Worm (Caenorhabditis elegans): ENCODE measurements around the gene Y51A2D.18.

Y51A2D.18 gene

DNA sequence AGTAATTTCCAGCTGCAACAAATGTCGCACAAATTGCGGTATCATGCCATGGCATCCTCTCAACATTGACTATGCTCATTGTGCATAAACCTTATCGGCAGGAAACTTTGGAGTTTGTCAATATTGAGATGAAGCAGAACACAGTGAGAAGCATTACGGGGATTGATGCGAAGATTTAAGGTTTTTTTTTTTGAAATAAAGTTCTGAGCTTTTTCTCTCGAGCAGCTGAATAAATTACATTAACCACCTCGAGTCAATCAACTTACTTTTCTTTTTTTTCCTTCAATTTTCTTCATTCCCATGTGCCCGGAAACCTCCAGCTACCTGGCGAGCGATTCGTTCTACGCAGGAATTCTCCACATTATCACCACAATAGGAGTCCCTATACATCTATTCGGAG is 11.0 kb downstream of the Y51A2D.18 start, which contains the start of gene srh-179:
TSS of gene srh-179 (plus strand) at position 301 of the 400 bp plus-strand sequence.
- TF ChIP-seq pax-1 (tag; optimal IDR thresholded peaks at IDR 0.05), result no peak

DNA sequence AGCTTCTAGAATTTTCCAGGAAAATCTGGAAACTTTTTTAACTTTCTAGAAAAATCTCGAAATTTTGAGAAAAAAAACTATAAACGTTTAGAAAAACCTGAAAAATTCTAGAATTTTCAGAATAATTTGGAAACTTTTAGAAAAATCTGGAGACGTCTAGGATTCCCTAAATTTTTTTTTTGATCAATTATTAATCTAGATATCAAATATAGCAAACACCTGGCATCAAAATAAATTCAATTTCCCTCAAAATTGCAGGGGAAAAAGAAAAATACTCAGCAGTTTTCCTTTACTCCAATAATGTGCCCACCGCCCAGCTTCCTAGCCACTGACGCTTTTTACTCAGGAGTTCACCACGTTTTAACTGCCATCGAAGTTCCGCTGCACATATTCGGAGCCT is 12.8 kb downstream of the Y51A2D.18 start, which contains the start of gene srh-181:
TSS of gene srh-181 (plus strand) at position 301 of the 400 bp plus-strand sequence.
- no peak for TF ChIP-seq ceh-6 (GFP tag; optimal IDR thresholded peaks at IDR 0.05)
- TF ChIP-seq ama-1 (optimal IDR thresholded peaks at IDR 0.05), result no peak
- no peak for TF ChIP-seq unc-42 (tag; optimal IDR thresholded peaks at IDR 0.05)
- no peak for TF ChIP-seq pax-1 (tag; optimal IDR thresholded peaks at IDR 0.05)
- TF ChIP-seq nhr-232 (tag; optimal IDR thresholded peaks at IDR 0.05), result no peak
- no peak for TF ChIP-seq zip-5 (tag; optimal IDR thresholded peaks at IDR 0.05)
- TF ChIP-seq hlh-30 (tag; optimal IDR thresholded peaks at IDR 0.05; ENCODE audit: insufficient read depth), result no peak
- no peak for TF ChIP-seq tbx-2 (tag; optimal IDR thresholded peaks at IDR 0.05)

DNA sequence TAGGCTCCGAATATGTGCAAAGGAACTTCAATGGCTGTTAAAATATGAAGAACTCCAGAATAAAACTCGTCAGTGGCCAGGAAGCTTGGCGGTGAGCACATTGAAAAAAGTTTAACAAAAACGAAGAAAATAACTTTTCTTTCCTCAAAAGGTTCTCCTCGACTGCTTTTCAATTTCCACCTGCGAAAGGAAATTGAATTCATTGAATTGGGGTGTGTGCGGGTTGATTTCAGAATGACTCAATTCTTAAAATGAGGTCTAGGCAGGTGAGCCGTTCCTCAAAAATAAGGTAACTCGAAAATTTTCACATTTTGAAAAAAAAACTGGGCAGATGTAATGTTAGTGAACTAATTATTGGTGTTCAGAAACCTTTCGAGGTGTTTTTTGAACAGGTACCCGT is 13.6 kb downstream of the Y51A2D.18 start, which contains the start of gene srh-182:
TSS of gene srh-182 (minus strand) at position 101 of the 400 bp plus-strand sequence.
- TF ChIP-seq hlh-15 (tag; optimal IDR thresholded peaks at IDR 0.05) (no peak), pax-1 (tag; optimal IDR thresholded peaks at IDR 0.05) (no peak), ceh-45 (GFP tag; IDR thresholded peaks at IDR 0.05) (no peak), ahr-1 (tag; optimal IDR thresholded peaks at IDR 0.05) (no peak), C08G9.2 (tag; optimal IDR thresholded peaks at IDR 0.05) (no peak), odd-2 (tag; optimal IDR thresholded peaks at IDR 0.05) (no peak), hlh-13 (GFP tag; optimal IDR thresholded peaks at IDR 0.05) (no peak), fax-1 (tag; optimal IDR thresholded peaks at IDR 0.05) (no peak), npax-4 (tag; optimal IDR thresholded peaks at IDR 0.05) (no peak)

DNA sequence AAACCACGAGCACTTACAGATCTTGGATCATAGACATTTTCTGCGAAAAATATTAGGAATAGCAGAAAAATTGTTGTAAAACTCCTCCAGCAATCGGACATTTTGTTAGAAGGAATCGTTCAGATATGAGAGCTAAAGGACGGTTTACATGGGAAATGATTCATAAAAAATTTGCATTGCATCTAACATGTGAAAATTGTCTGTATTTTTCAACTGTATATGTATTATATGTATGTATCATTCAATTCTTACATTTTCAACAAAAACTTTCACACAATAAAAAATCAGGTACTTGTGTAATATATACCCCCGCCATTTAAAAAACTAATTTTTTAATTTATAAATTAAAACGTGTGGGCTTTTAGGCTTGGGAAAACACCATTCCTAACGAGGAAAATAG is 19.0 kb downstream of the Y51A2D.18 start, which contains the start of gene ZK228.13:
TSS of gene ZK228.13 (minus strand) at position 101 of the 400 bp plus-strand sequence.
- no peak for TF ChIP-seq madf-2 (tag; optimal IDR thresholded peaks at IDR 0.05)
- TF ChIP-seq K09A11.1 (tag; optimal IDR thresholded peaks at IDR 0.05; ENCODE audit: insufficient read depth), result no peak
- TF ChIP-seq mec-3 (tag; optimal IDR thresholded peaks at IDR 0.05; ENCODE audit: borderline replicate concordance), result no peak
- TF ChIP-seq pat-9 (tag; optimal IDR thresholded peaks at IDR 0.05), result no peak
- TF ChIP-seq C38D4.7 (GFP tag; optimal IDR thresholded peaks at IDR 0.05), result no peak
- TF ChIP-seq syd-9 (tag; optimal IDR thresholded peaks at IDR 0.05), result no peak
- TF ChIP-seq elt-4 (tag; optimal IDR thresholded peaks at IDR 0.05), result no peak
- TF ChIP-seq ama-1 (optimal IDR thresholded peaks at IDR 0.05), result no peak

DNA sequence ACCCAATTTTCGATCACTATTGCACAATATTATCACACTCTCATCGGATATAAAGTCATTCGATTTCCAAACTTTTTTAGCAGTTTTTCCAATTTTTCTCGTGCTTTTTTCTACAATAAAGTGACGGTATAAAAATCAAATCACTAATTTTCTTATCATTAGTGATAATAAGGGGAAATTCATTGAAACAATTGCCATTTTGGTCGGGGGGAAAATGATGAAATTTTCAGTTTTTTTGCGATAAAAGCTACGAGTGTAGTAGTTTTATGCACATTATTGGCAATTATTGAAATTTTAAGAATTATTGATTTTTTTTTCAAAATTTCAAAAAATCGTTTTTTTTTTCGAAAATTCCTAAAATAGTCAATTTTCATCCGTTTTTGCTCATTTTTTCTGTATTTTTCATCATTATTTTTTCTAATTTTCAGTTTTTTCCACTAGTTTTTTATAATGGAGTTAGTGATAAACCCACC is 24.7 kb downstream of the Y51A2D.18 start, which contains the start of gene ZK228.4:
TSS of gene ZK228.4 (plus strand) at position 423 of the 473 bp plus-strand sequence.
- TF ChIP-seq hlh-30 (tag; optimal IDR thresholded peaks at IDR 0.05; ENCODE audit: insufficient read depth) (no peak), elt-2 (tag; optimal IDR thresholded peaks at IDR 0.05) (peak; percentile 2), lim-6 (tag; optimal IDR thresholded peaks at IDR 0.05) (no peak)

DNA sequence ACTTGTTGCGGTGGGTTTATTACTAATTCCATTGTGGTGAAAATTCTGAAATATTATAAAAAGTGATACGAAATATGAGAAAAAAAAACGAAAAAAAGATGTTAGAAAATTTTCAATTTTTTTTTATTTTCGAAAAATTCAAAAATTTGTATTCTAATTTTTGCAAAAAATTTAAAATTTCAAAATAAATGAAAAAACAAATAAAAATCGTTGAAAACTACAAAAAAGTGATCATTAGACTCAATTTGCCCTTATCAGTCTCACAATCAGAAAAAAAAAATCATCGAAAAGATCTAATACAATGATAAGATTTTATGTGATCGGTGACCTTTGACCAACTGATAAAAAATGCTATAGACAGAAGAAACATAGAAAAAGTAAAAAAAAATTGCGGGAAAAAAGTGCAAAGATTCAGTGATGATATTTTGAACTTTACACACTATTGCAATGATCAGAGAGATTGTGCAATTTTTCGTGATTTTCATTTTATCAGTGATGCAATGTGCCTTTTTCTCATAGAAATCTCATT is 25.8 kb downstream of the Y51A2D.18 start, which contains the start of gene ZK228.3:
TSS of gene ZK228.3 (minus strand) at position 51 of the 529 bp plus-strand sequence.
- peak; percentile 92 for TF ChIP-seq elt-2 (tag; optimal IDR thresholded peaks at IDR 0.05)
- TF ChIP-seq hlh-8 (tag; optimal IDR thresholded peaks at IDR 0.05), result no peak
- no peak for TF ChIP-seq sox-2 (GFP tag; IDR thresholded peaks at IDR 0.05)
- TF ChIP-seq ztf-16 (tag; optimal IDR thresholded peaks at IDR 0.05), result no peak
- no peak for TF ChIP-seq ama-1 (optimal IDR thresholded peaks at IDR 0.05)
- no peak for TF ChIP-seq nhr-11 (tag; optimal IDR thresholded peaks at IDR 0.05)

DNA sequence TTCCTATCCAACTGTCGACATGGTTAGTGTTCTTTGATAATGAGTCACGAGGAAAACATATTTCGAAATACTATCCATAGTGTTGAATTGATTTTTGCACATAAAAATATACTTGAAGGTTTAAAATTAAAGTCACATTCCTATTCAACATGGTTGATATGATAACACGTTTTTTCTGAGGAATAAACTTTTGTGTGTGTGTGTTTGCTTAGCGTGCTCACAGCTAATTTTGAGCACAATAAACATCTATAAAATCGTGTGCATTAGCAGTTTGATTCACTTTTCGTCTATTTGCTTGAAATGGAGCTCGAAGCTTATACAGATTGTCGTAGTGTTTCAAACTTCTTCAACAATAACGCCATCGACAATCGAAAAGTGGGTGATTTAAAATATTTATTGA is 30.5 kb downstream of the Y51A2D.18 start, which contains the start of gene ZK228.10:
TSS of gene ZK228.10 (plus strand) at position 301 of the 400 bp plus-strand sequence.
- TF ChIP-seq unc-86 (tag; optimal IDR thresholded peaks at IDR 0.05), result no peak
- TF ChIP-seq nfya-1 (tag; optimal IDR thresholded peaks at IDR 0.05), result no peak
- TF ChIP-seq sox-2 (GFP tag; IDR thresholded peaks at IDR 0.05), result no peak
- no peak for TF ChIP-seq fax-1 (tag; optimal IDR thresholded peaks at IDR 0.05)
- no peak for TF ChIP-seq ceh-19 (GFP tag; optimal IDR thresholded peaks at IDR 0.05)
- no peak for TF ChIP-seq hlh-6 (tag; optimal IDR thresholded peaks at IDR 0.05)
- no peak for TF ChIP-seq F13H6.1 (tag; optimal IDR thresholded peaks at IDR 0.05)
- no peak for TF ChIP-seq dve-1 (tag; optimal IDR thresholded peaks at IDR 0.05)
- no peak for TF ChIP-seq lim-6 (tag; optimal IDR thresholded peaks at IDR 0.05)
- no peak for TF ChIP-seq pha-2 (tag; optimal IDR thresholded peaks at IDR 0.05)
- no peak for TF ChIP-seq pha-4 (tag; optimal IDR thresholded peaks at IDR 0.05)
- TF ChIP-seq madf-2 (tag; optimal IDR thresholded peaks at IDR 0.05), result no peak
- TF ChIP-seq hlh-8 (tag; optimal IDR thresholded peaks at IDR 0.05), result no peak
- no peak for TF ChIP-seq hlh-30 (tag; optimal IDR thresholded peaks at IDR 0.05; ENCODE audit: insufficient read depth)
- no peak for TF ChIP-seq hlh-15 (tag; optimal IDR thresholded peaks at IDR 0.05)
- TF ChIP-seq pqm-1 (tag; optimal IDR thresholded peaks at IDR 0.05), result no peak
- TF ChIP-seq ceh-6 (GFP tag; optimal IDR thresholded peaks at IDR 0.05), result no peak
- no peak for TF ChIP-seq npax-4 (tag; optimal IDR thresholded peaks at IDR 0.05)
- TF ChIP-seq ceh-24 (tag; optimal IDR thresholded peaks at IDR 0.05), result no peak
